Worm (Caenorhabditis elegans): ENCODE measurements around the gene sru-1.

DNA sequence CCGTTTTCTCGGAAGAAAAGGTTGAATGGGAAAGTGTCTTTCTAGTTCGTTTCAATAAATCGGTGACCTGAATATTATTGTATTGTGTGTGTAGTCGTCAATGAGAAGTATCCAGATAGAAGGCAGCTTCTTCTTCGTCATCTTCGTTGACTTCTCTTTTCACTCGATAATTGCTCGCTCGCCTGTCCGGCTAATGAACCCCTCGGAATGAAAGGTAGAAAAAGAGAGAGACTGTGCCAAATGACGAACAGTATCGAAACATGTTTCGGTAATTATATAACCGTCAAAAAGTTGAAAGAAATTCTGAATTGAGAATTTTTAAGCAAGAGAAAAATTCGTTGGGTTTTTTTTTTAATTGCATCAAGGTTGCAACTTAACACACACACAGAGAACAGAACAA is 31.0 kb upstream of the sru-1 start, which contains the start of gene cutl-17:
- no peak for TF ChIP-seq dao-5 (tag; optimal IDR thresholded peaks at IDR 0.05)
- TF ChIP-seq W03F9.2 (tag; optimal IDR thresholded peaks at IDR 0.05), result no peak
